Fruit fly (Drosophila melanogaster) whole organism, embryonic: Measurements from ENCODE around the gene puf.

Experiments used
- Abd-B ChIP-seq: fragments of 200-800 bp; sonication (Bioruptor generic); optimal IDR thresholded peaks from 2 replicates; lab custom pipeline; 2018; ENCODE audit warnings: missing biosample characterization, mild to moderate bottlenecking, missing genetic modification characterization, moderate library complexity
- Awh ChIP-seq: fragments of 200-800 bp; sonication (Bioruptor generic); IDR thresholded peaks from 2 replicates; pipeline ENCODE4, ENCODE4 v1.3.6; 2022; ENCODE audit warnings: missing biosample characterization, missing genetic modification characterization
- CG11695 ChIP-seq: fragments of 200-800 bp; sonication (Bioruptor generic); IDR thresholded peaks from 3 replicates; pipeline ENCODE4 v1.3.6; 2022; ENCODE audit warnings: missing biosample characterization, missing genetic modification characterization
- CG12942 ChIP-seq: fragments of 200-800 bp; sonication (Bioruptor generic); optimal IDR thresholded peaks from 3 replicates; lab custom pipeline; 2016; ENCODE audit warnings: missing biosample characterization, missing genetic modification characterization
- CG13894 ChIP-seq: fragments of 200-800 bp; sonication (Bioruptor generic); optimal IDR thresholded peaks from 3 replicates; lab custom pipeline; 2018; ENCODE audit warnings: missing biosample characterization, mild to moderate bottlenecking, missing genetic modification characterization, moderate library complexity
- CG15514 ChIP-seq: fragments of 200-800 bp; sonication (Bioruptor generic); optimal IDR thresholded peaks from 3 replicates; lab custom pipeline; 2017; ENCODE audit warnings: missing biosample characterization, missing genetic modification characterization, mild to moderate bottlenecking, moderate library complexity, missing genetic modification reagents
- CG2712 ChIP-seq: fragments of 200-800 bp; optimal IDR thresholded peaks from 3 replicates; lab custom pipeline; 2019; ENCODE audit warnings: missing biosample characterization, mild to moderate bottlenecking, missing genetic modification characterization, moderate library complexity
- CG31441 ChIP-seq: fragments of 200-800 bp; sonication (Bioruptor generic); IDR thresholded peaks from 2 replicates; pipeline ENCODE4 v1.3.6; 2022; ENCODE audit warnings: missing biosample characterization, missing genetic modification characterization
- CG32532 ChIP-seq: fragments of 200-800 bp; sonication (Bioruptor generic); IDR thresholded peaks from 2 replicates; pipeline ENCODE4 v1.3.6; 2022; ENCODE audit warnings: missing biosample characterization, missing genetic modification characterization
- CG4328 ChIP-seq: fragments of 200-800 bp; sonication (Bioruptor generic); optimal IDR thresholded peaks from 3 replicates; lab custom pipeline; 2017; ENCODE audit warnings: missing biosample characterization, missing genetic modification reagents, missing genetic modification characterization
- CG6765 ChIP-seq: fragments of 200-800 bp; sonication (Bioruptor generic); optimal IDR thresholded peaks from 3 replicates; lab custom pipeline; 2017; ENCODE audit warnings: missing biosample characterization, mild to moderate bottlenecking, missing genetic modification characterization
- CG7745 ChIP-seq: fragments of 200-800 bp; sonication (Bioruptor generic); optimal IDR thresholded peaks from 2 replicates; lab custom pipeline; 2018; ENCODE audit warnings: missing biosample characterization, mild to moderate bottlenecking, missing genetic modification characterization, moderate library complexity
- CG7839 ChIP-seq: fragments of 200-800 bp; sonication (Bioruptor generic); optimal IDR thresholded peaks from 3 replicates; lab custom pipeline; 2018; ENCODE audit warnings: missing biosample characterization, mild to moderate bottlenecking, missing genetic modification characterization, moderate library complexity
- CG9797 ChIP-seq: fragments of 200-800 bp; sonication (Bioruptor generic); optimal IDR thresholded peaks from 3 replicates; lab custom pipeline; 2018; ENCODE audit warnings: missing biosample characterization, mild to moderate bottlenecking, missing genetic modification characterization
- CoRest ChIP-seq: fragments of 200-800 bp; sonication (Bioruptor generic); optimal IDR thresholded peaks from 3 replicates; lab custom pipeline; 2018; ENCODE audit warnings: missing biosample characterization, mild to moderate bottlenecking, missing genetic modification characterization, moderate library complexity
- Drgx ChIP-seq: fragments of 200-800 bp; sonication (Bioruptor generic); IDR thresholded peaks from 2 replicates; pipeline ENCODE4 v1.3.6; 2022; ENCODE audit warnings: missing biosample characterization, missing genetic modification characterization
- Ets65A ChIP-seq: fragments of 200-800 bp; sonication (Bioruptor generic); peaks from one replicate; lab custom pipeline; 2016; ENCODE audit warnings: missing biosample characterization, missing genetic modification characterization
- Hr39 ChIP-seq: fragments of >200 bp; optimal IDR thresholded peaks from 2 replicates; lab custom pipeline; 2017
- Hr51 ChIP-seq, 2 experiments: fragments of 200-800 bp; sonication (Bioruptor generic); optimal IDR thresholded peaks; 2 replicates in 1 of 2; 3 replicates in 1 of 2; lab custom pipeline; 2016 to 2018; ENCODE audit warnings: missing biosample characterization in 2 of 2, missing genetic modification characterization in 2 of 2, mild to moderate bottlenecking in 1 of 2, moderate library complexity in 1 of 2
- Jarid2 ChIP-seq: fragments of 200-800 bp; sonication (Bioruptor generic); optimal IDR thresholded peaks from 3 replicates; lab custom pipeline; 2017; ENCODE audit warnings: mild to moderate bottlenecking, missing biosample characterization, missing genetic modification reagents, missing genetic modification characterization
- Mad ChIP-seq: fragments of 200-800 bp; sonication (Bioruptor generic); optimal IDR thresholded peaks from 2 replicates; lab custom pipeline; 2016; ENCODE audit warnings: missing biosample characterization, missing genetic modification characterization
- Med ChIP-seq: fragments of 200-800 bp; sonication (Bioruptor generic); peaks from one replicate; lab custom pipeline; 2016; ENCODE audit warnings: missing biosample characterization, missing genetic modification characterization, mild to moderate bottlenecking, inconsistent platforms, moderate library complexity
- Meics ChIP-seq: fragments of 200-800 bp; sonication (Bioruptor generic); optimal IDR thresholded peaks from 2 replicates; lab custom pipeline; 2017; ENCODE audit warnings: missing biosample characterization, mild to moderate bottlenecking, missing genetic modification characterization
- Oli ChIP-seq: fragments of 200-800 bp; sonication (Bioruptor generic); optimal IDR thresholded peaks from 2 replicates; lab custom pipeline; 2018; ENCODE audit warnings: missing biosample characterization, mild to moderate bottlenecking, missing genetic modification characterization, moderate library complexity
- Rx ChIP-seq: fragments of 200-800 bp; sonication (Bioruptor generic); IDR thresholded peaks from 2 replicates; pipeline ENCODE4 v1.3.6; 2022; ENCODE audit warnings: missing biosample characterization, missing genetic modification characterization
- Sox102F ChIP-seq: fragments of 200-800 bp; sonication (Bioruptor generic); optimal IDR thresholded peaks from 2 replicates; lab custom pipeline; 2018; ENCODE audit warnings: missing biosample characterization, mild to moderate bottlenecking, missing genetic modification characterization, moderate library complexity
- Trl ChIP-seq, 3 experiments: fragments of >200 bp in 2 of 3; fragments of 200-800 bp in 1 of 3; sonication (Bioruptor generic) in 1 of 3; optimal IDR thresholded peaks; 2 replicates in 1 of 3; 3 replicates in 2 of 3; lab custom pipeline; 2016 to 2017; ENCODE audit warnings: missing biosample characterization in 1 of 3, missing genetic modification characterization in 1 of 3
- Vsx1 ChIP-seq: fragments of 200-800 bp; sonication (Bioruptor generic); optimal IDR thresholded peaks from 2 replicates; lab custom pipeline; 2017; ENCODE audit warnings: missing biosample characterization, mild to moderate bottlenecking, missing genetic modification characterization, missing genetic modification reagents
- YL-1 ChIP-seq: fragments of 200-800 bp; sonication (Bioruptor generic); optimal IDR thresholded peaks from 3 replicates; lab custom pipeline; 2017; ENCODE audit warnings: missing biosample characterization, mild to moderate bottlenecking, missing genetic modification characterization
- bab2 ChIP-seq: fragments of 200-800 bp; sonication (Bioruptor generic); optimal IDR thresholded peaks from 2 replicates; lab custom pipeline; 2016; ENCODE audit warnings: missing biosample characterization, missing genetic modification characterization
- chinmo ChIP-seq: fragments of 200-800 bp; sonication (Bioruptor generic); IDR thresholded peaks from 4 replicates; pipeline ENCODE4 v1.3.6; 2022; ENCODE audit warnings: missing biosample characterization, missing genetic modification characterization; ENCODE audit not compliant: partially characterized antibody
- ci ChIP-seq: fragments of 200-800 bp; sonication (Bioruptor generic); IDR thresholded peaks from 3 replicates; pipeline ENCODE4 v1.3.6; 2022; ENCODE audit warnings: missing biosample characterization, missing genetic modification characterization
- disco-r ChIP-seq: fragments of 200-800 bp; sonication (Bioruptor generic); optimal IDR thresholded peaks from 2 replicates; lab custom pipeline; 2016; ENCODE audit warnings: missing biosample characterization, missing genetic modification characterization
- dmrt11E ChIP-seq: fragments of 200-800 bp; sonication (Bioruptor generic); optimal IDR thresholded peaks from 3 replicates; lab custom pipeline; 2018; ENCODE audit warnings: missing biosample characterization, mild to moderate bottlenecking, missing genetic modification characterization, moderate library complexity
- dmrt99B ChIP-seq: fragments of 200-800 bp; sonication (Bioruptor generic); optimal IDR thresholded peaks from 2 replicates; lab custom pipeline; 2018; ENCODE audit warnings: missing biosample characterization, mild to moderate bottlenecking, missing genetic modification characterization, moderate library complexity
- gcm ChIP-seq: fragments of 200-800 bp; sonication (Bioruptor generic); optimal IDR thresholded peaks from 2 replicates; lab custom pipeline; 2019; ENCODE audit warnings: missing biosample characterization, mild to moderate bottlenecking, missing genetic modification characterization, moderate library complexity
- ham ChIP-seq: fragments of 200-800 bp; sonication (Bioruptor generic); IDR thresholded peaks from 2 replicates; pipeline ENCODE4 v1.3.6; 2022; ENCODE audit warnings: missing biosample characterization, missing genetic modification characterization
- ind ChIP-seq: fragments of 200-800 bp; sonication (Bioruptor generic); optimal IDR thresholded peaks from 3 replicates; lab custom pipeline; 2016; ENCODE audit warnings: missing biosample characterization, missing genetic modification characterization
- kni ChIP-seq: fragments of 200-800 bp; sonication (Bioruptor generic); optimal IDR thresholded peaks from 3 replicates; lab custom pipeline; 2017; ENCODE audit warnings: mild to moderate bottlenecking, missing biosample characterization, missing genetic modification reagents, missing genetic modification characterization
- nmo ChIP-seq: fragments of 200-800 bp; sonication (Bioruptor generic); optimal IDR thresholded peaks from 2 replicates; lab custom pipeline; 2018; ENCODE audit warnings: missing biosample characterization, mild to moderate bottlenecking, missing genetic modification characterization, moderate library complexity
- org-1 ChIP-seq: fragments of 200-800 bp; sonication (Bioruptor generic); optimal IDR thresholded peaks from 2 replicates; lab custom pipeline; 2017; ENCODE audit warnings: missing biosample characterization, missing genetic modification characterization
- ro ChIP-seq: fragments of 200-800 bp; sonication (Bioruptor generic); IDR thresholded peaks from 2 replicates; pipeline ENCODE4 v1.3.6; 2022; ENCODE audit warnings: missing biosample characterization, missing genetic modification characterization
- shn ChIP-seq: fragments of 200-800 bp; sonication (Bioruptor generic); optimal IDR thresholded peaks from 3 replicates; lab custom pipeline; 2016; ENCODE audit warnings: missing biosample characterization, missing genetic modification characterization
- slbo ChIP-seq: fragments of 200-800 bp; sonication (Bioruptor generic); IDR thresholded peaks from 2 replicates; pipeline ENCODE4 v1.3.6; 2022; ENCODE audit warnings: missing biosample characterization, missing genetic modification characterization
- tap ChIP-seq: fragments of 200-800 bp; optimal IDR thresholded peaks from 3 replicates; lab custom pipeline; 2019; ENCODE audit warnings: missing biosample characterization, mild to moderate bottlenecking, missing genetic modification characterization, moderate library complexity
- tll ChIP-seq, 2 experiments: fragments of 200-800 bp in 1 of 2; fragments of >200 bp in 1 of 2; sonication (Bioruptor generic) in 1 of 2; optimal IDR thresholded peaks; 2 replicates each; lab custom pipeline; 2017 to 2019; ENCODE audit warnings: missing biosample characterization in 2 of 2, missing genetic modification characterization in 2 of 2, mild to moderate bottlenecking in 1 of 2, moderate library complexity in 1 of 2
- trh ChIP-seq: fragments of 200-800 bp; sonication (Bioruptor generic); optimal IDR thresholded peaks from 2 replicates; lab custom pipeline; 2016; ENCODE audit warnings: missing biosample characterization, missing genetic modification characterization
- vnd ChIP-seq: fragments of 200-800 bp; sonication (Bioruptor generic); IDR thresholded peaks from 3 replicates; pipeline ENCODE4 v1.3.6; 2022; ENCODE audit warnings: missing biosample characterization, missing genetic modification characterization; ENCODE audit not compliant: partially characterized antibody
- vvl ChIP-seq: fragments of 200-800 bp; sonication (Bioruptor generic); IDR thresholded peaks from 2 replicates; pipeline ENCODE4 v1.3.6; 2022; ENCODE audit warnings: missing biosample characterization, missing genetic modification characterization

The puf gene

DNA sequence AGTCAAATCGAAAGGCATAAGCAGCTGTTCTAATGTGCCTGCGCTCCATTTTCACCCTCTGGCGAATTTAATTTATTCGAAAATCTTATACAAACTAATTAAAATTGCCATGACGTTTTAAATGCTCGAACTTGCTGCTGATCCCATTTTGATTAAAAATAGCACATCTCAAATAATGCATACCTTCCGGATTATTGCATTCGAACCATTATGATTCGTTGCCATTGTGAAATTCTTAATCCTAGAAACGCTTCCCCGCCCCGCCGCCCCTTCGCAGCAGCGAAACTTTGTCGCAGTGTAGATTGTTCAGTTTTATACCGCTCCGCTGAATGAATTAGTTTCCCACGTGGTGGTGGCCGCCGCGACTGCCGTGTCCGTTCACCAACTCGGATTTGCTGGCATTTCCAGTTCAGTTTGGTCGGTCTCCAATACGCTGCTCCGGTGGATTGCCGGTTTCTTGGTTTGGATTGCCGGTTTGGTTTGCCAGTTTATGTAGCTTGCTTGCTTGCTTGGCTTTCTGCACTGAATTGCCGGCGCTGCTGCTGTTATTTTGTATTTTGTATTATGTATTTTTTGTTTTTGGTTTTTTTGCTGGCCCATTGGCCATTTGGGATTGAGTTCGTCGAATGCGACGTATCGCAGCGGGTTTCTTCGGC is 51.2 kb downstream of the puf start (continued):
- TF ChIP-seq CG31441 (GFP tag; lab: Robert Waterston, UW) (peak; percentile 26; the same call in 1 of the 2 replicates), CG2712 (tag; lab: Kevin White, UChicago) (peak; percentile 36), slbo (no peak), shn (GFP tag; lab: Kevin White, UChicago) (peak; percentile 1), tap (tag; lab: Kevin White, UChicago) (no peak), Sox102F (GFP tag; lab: Kevin White, UChicago) (peak; percentile 56), CG32532 (GFP tag; lab: Robert Waterston, UW) (peak; percentile 32; the same call in 1 of the 2 replicates), YL-1 (GFP tag; lab: Kevin White, UChicago) (no peak), vnd (GFP tag; lab: Robert Waterston, UW) (no peak), Mad (no peak), tll (GFP tag; optimal IDR thresholded peaks at IDR 0.05; lab: Kevin White, UChicago) (no peak), CG11695 (GFP tag; lab: Robert Waterston, UW) (peak; percentile 43; the same call in 1 of the 3 replicates), CoRest (tag; lab: Kevin White, UChicago) (peak; percentile 13), CG7839 (peak; percentile 24), Awh (GFP tag; lab: Robert Waterston, UW) (no peak), dmrt99B (tag; lab: Kevin White, UChicago) (peak; percentile 51), CG4328 (GFP tag; lab: Kevin White, UChicago) (no peak), Drgx (GFP tag; lab: Robert Waterston, UW) (peak; percentile 34; the same call in 1 of the 2 replicates), CG7745 (tag; lab: Kevin White, UChicago) (no peak), ham (GFP tag; lab: Robert Waterston, UW) (no peak), Abd-B (GFP tag; lab: Kevin White, UChicago) (peak; percentile 14), Trl (optimal IDR thresholded peaks at IDR 0.05; lab: Kevin White, UChicago) (no peak), Trl (GFP tag; optimal IDR thresholded peaks at IDR 0.05; lab: Kevin White, UChicago) (no peak), gcm (no peak), ci (GFP tag; lab: Robert Waterston, UW) (no peak), trh (GFP tag; lab: Kevin White, UChicago) (no peak), Vsx1 (GFP tag; lab: Kevin White, UChicago) (peak; percentile 14), Rx (no peak), CG12942 (GFP tag; lab: Kevin White, UChicago) (peak; percentile 18), org-1 (GFP tag; lab: Kevin White, UChicago) (peak; percentile 19), ro (GFP tag; lab: Robert Waterston, UW) (no peak), Med (GFP tag; lab: Kevin White, UChicago) (peak; percentile 32), nmo (GFP tag; lab: Kevin White, UChicago) (peak; percentile 22), Hr39 (lab: Kevin White, UChicago) (no peak), vvl (GFP tag; lab: Robert Waterston, UW) (peak; percentile 36; the same call in 1 of the 2 replicates), ind (GFP tag; lab: Kevin White, UChicago) (peak; percentile 41), Hr51 (GFP tag; optimal IDR thresholded peaks at IDR 0.05; lab: Kevin White, UChicago) (peak in 1 of 2 experiments; percentile 48), dmrt11E (tag; lab: Kevin White, UChicago) (peak; percentile 4), Jarid2 (GFP tag; lab: Kevin White, UChicago) (no peak), disco-r (no peak), CG9797 (GFP tag; lab: Kevin White, UChicago) (no peak), chinmo (GFP tag; lab: Robert Waterston, UW) (0 out of 4 replicates have a peak, but pooled peaks have one; percentile 51), Oli (peak; percentile 43), CG6765 (GFP tag; lab: Kevin White, UChicago) (no peak), CG13894 (no peak), Ets65A (GFP tag; lab: Kevin White, UChicago) (peak; percentile 86), kni (GFP tag; lab: Kevin White, UChicago) (no peak), bab2 (GFP tag; lab: Kevin White, UChicago) (peak; percentile 33), CG15514 (GFP tag; lab: Kevin White, UChicago) (no peak), Meics (peak; percentile 24)
